Fruit fly (Drosophila melanogaster) whole organism, embryonic: Measurements from ENCODE around the gene CG14120.

ENCODE experiments used
- Adf1 ChIP-seq: fragments of 200-800 bp; sonication (Bioruptor generic); IDR thresholded peaks from 2 replicates; pipeline ENCODE4 v1.3.6; 2022; ENCODE audit warnings: missing biosample characterization, missing genetic modification characterization
- Atf6 ChIP-seq: fragments of 200-800 bp; sonication (Bioruptor generic); IDR thresholded peaks from 2 replicates; pipeline ENCODE4 v1.3.6; 2022; ENCODE audit warnings: missing biosample characterization, missing genetic modification characterization
- CG10321 ChIP-seq: fragments of 200-800 bp; sonication (Bioruptor generic); IDR thresholded peaks from 2 replicates; pipeline ENCODE4 v1.3.6; 2022; ENCODE audit warnings: missing biosample characterization, missing genetic modification characterization
- CG10366 ChIP-seq: fragments of 200-800 bp; sonication (Bioruptor generic); IDR thresholded peaks from 2 replicates; pipeline ENCODE4 v1.3.6; 2022; ENCODE audit warnings: missing biosample characterization, missing genetic modification characterization
- CG11504 ChIP-seq: fragments of 200-800 bp; sonication (Bioruptor generic); optimal IDR thresholded peaks from 3 replicates; lab custom pipeline; 2019; ENCODE audit warnings: missing biosample characterization, mild to moderate bottlenecking, missing genetic modification characterization, moderate library complexity
- CG12299 ChIP-seq: fragments of 200-800 bp; sonication (Bioruptor generic); optimal IDR thresholded peaks from 2 replicates; lab custom pipeline; 2018; ENCODE audit warnings: missing biosample characterization, mild to moderate bottlenecking, missing genetic modification characterization
- CG12659 ChIP-seq: fragments of 200-800 bp; sonication (Bioruptor generic); optimal IDR thresholded peaks from 3 replicates; lab custom pipeline; 2017; ENCODE audit warnings: mild to moderate bottlenecking, missing biosample characterization, missing genetic modification reagents, missing genetic modification characterization
- CG13424 ChIP-seq: fragments of 200-800 bp; sonication (Bioruptor generic); optimal IDR thresholded peaks from 2 replicates; lab custom pipeline; 2019; ENCODE audit warnings: missing biosample characterization, mild to moderate bottlenecking, missing genetic modification characterization, moderate library complexity
- CG14965 ChIP-seq: fragments of 200-800 bp; sonication (Bioruptor generic); optimal IDR thresholded peaks from 2 replicates; lab custom pipeline; 2016; ENCODE audit warnings: missing biosample characterization, missing genetic modification characterization, borderline replicate concordance
- CG1529 ChIP-seq: fragments of 200-800 bp; sonication (Bioruptor generic); optimal IDR thresholded peaks from 3 replicates; lab custom pipeline; 2018; ENCODE audit warnings: missing biosample characterization, missing genetic modification characterization
- CG17568 ChIP-seq: fragments of 200-800 bp; sonication (Bioruptor generic); optimal IDR thresholded peaks from 2 replicates; lab custom pipeline; 2018; ENCODE audit warnings: missing biosample characterization, mild to moderate bottlenecking, missing genetic modification characterization, moderate library complexity
- CG1792 ChIP-seq: fragments of 200-800 bp; sonication (Bioruptor generic); optimal IDR thresholded peaks from 2 replicates; lab custom pipeline; 2016; ENCODE audit warnings: missing biosample characterization, missing genetic modification characterization
- CG18011 ChIP-seq: fragments of 200-800 bp; sonication (Bioruptor generic); optimal IDR thresholded peaks from 2 replicates; lab custom pipeline; 2017; ENCODE audit warnings: missing biosample characterization, missing genetic modification characterization, mild to moderate bottlenecking, moderate library complexity, missing genotype
- CG2120 ChIP-seq: fragments of 200-800 bp; sonication (Bioruptor generic); optimal IDR thresholded peaks from 3 replicates; lab custom pipeline; 2016; ENCODE audit warnings: missing biosample characterization, missing genetic modification characterization
- CG34376 ChIP-seq: fragments of 200-800 bp; sonication (Bioruptor generic); optimal IDR thresholded peaks from 2 replicates; lab custom pipeline; 2018; ENCODE audit warnings: missing biosample characterization, mild to moderate bottlenecking, missing genetic modification characterization
- CG5245 ChIP-seq: fragments of 200-800 bp; sonication (Bioruptor generic); optimal IDR thresholded peaks from 3 replicates; lab custom pipeline; 2016; ENCODE audit warnings: missing biosample characterization, missing genetic modification characterization
- CG6854 ChIP-seq: fragments of 200-800 bp; sonication (Bioruptor generic); optimal IDR thresholded peaks from 3 replicates; lab custom pipeline; 2017; ENCODE audit warnings: missing biosample characterization, mild to moderate bottlenecking, missing genetic modification characterization
- CG8359 ChIP-seq: fragments of 200-800 bp; sonication (Bioruptor generic); optimal IDR thresholded peaks from 2 replicates; lab custom pipeline; 2017; ENCODE audit warnings: missing biosample characterization, mild to moderate bottlenecking, missing genetic modification characterization, borderline replicate concordance
- CG8478 ChIP-seq: fragments of >200 bp; optimal IDR thresholded peaks from 2 replicates; lab custom pipeline; 2018
- CG9727 ChIP-seq: fragments of 200-800 bp; sonication (Bioruptor generic); optimal IDR thresholded peaks from 3 replicates; lab custom pipeline; 2017; ENCODE audit warnings: missing biosample characterization, mild to moderate bottlenecking, missing genetic modification characterization
- CTCF ChIP-seq: fragments of 200-800 bp; sonication (Bioruptor generic); optimal IDR thresholded peaks from 2 replicates; lab custom pipeline; 2017; ENCODE audit warnings: missing biosample characterization, mild to moderate bottlenecking, missing genetic modification characterization, moderate library complexity
- Ets65A ChIP-seq: fragments of 200-800 bp; sonication (Bioruptor generic); peaks from one replicate; lab custom pipeline; 2016; ENCODE audit warnings: missing biosample characterization, missing genetic modification characterization
- GATAe ChIP-seq: fragments of 200-800 bp; sonication (Bioruptor generic); conservative IDR thresholded peaks from 2 replicates; pipeline ENCODE4 v1.3.6; 2022; ENCODE audit warnings: missing biosample characterization, missing genetic modification characterization
- HLHmδ ChIP-seq: fragments of 200-800 bp; sonication (Bioruptor generic); optimal IDR thresholded peaks from 2 replicates; lab custom pipeline; 2018; ENCODE audit warnings: missing biosample characterization, mild to moderate bottlenecking, missing genetic modification characterization, moderate library complexity
- Hand ChIP-seq: fragments of 200-800 bp; sonication (Bioruptor generic); optimal IDR thresholded peaks from 2 replicates; lab custom pipeline; 2017; ENCODE audit warnings: mild to moderate bottlenecking, missing biosample characterization, missing genetic modification reagents, missing genetic modification characterization
- Hmr ChIP-seq: fragments of 200-800 bp; sonication (Bioruptor generic); optimal IDR thresholded peaks from 3 replicates; lab custom pipeline; 2017; ENCODE audit warnings: mild to moderate bottlenecking, missing biosample characterization, missing genetic modification reagents, missing genetic modification characterization
- MTF-1 ChIP-seq: fragments of 200-800 bp; sonication (Bioruptor generic); optimal IDR thresholded peaks from 2 replicates; lab custom pipeline; 2018; ENCODE audit warnings: missing biosample characterization, mild to moderate bottlenecking, missing genetic modification characterization, borderline replicate concordance
- Optix ChIP-seq: fragments of 200-800 bp; sonication (Bioruptor generic); IDR thresholded peaks from 3 replicates; pipeline ENCODE4 v1.3.6; 2022; ENCODE audit warnings: missing biosample characterization, missing genetic modification characterization
- Six4 ChIP-seq: fragments of 200-800 bp; sonication (Bioruptor generic); optimal IDR thresholded peaks from 2 replicates; lab custom pipeline; 2016; ENCODE audit warnings: missing biosample characterization, missing genetic modification characterization
- Sox102F ChIP-seq: fragments of 200-800 bp; sonication (Bioruptor generic); optimal IDR thresholded peaks from 2 replicates; lab custom pipeline; 2018; ENCODE audit warnings: missing biosample characterization, mild to moderate bottlenecking, missing genetic modification characterization, moderate library complexity
- Usf ChIP-seq: fragments of 200-800 bp; sonication (Bioruptor generic); optimal IDR thresholded peaks from 2 replicates; lab custom pipeline; 2017; ENCODE audit warnings: missing genotype, missing biosample characterization, missing genetic modification characterization
- Xrp1 ChIP-seq: fragments of 200-800 bp; sonication (Bioruptor generic); IDR thresholded peaks from 2 replicates; pipeline ENCODE4 v1.3.6; 2022; ENCODE audit warnings: missing biosample characterization, missing genetic modification characterization
- abd-A ChIP-seq: fragments of 200-800 bp; sonication (Bioruptor generic); optimal IDR thresholded peaks from 3 replicates; lab custom pipeline; 2019; ENCODE audit warnings: missing biosample characterization, mild to moderate bottlenecking, missing genetic modification characterization, moderate library complexity
- caup ChIP-seq: fragments of 200-800 bp; sonication (Bioruptor generic); optimal IDR thresholded peaks from 3 replicates; lab custom pipeline; 2017; ENCODE audit warnings: missing biosample characterization, mild to moderate bottlenecking, missing genetic modification characterization, moderate library complexity; ENCODE audit not compliant: severe bottlenecking
- cwo ChIP-seq: fragments of 200-800 bp; sonication (Bioruptor generic); optimal IDR thresholded peaks from 3 replicates; lab custom pipeline; 2017; ENCODE audit warnings: missing biosample characterization, missing genetic modification characterization, mild to moderate bottlenecking, moderate library complexity, missing genetic modification reagents
- dysf ChIP-seq: fragments of 200-800 bp; sonication (Bioruptor generic); IDR thresholded peaks from 3 replicates; pipeline ENCODE4 v1.3.6; 2022; ENCODE audit warnings: missing biosample characterization, missing genetic modification characterization
- esg ChIP-seq: fragments of 200-800 bp; sonication (Bioruptor generic); conservative IDR thresholded peaks from 2 replicates; pipeline ENCODE4 v1.3.6; 2022; ENCODE audit warnings: missing biosample characterization, missing genetic modification characterization
- her ChIP-seq: fragments of 200-800 bp; sonication (Bioruptor generic); optimal IDR thresholded peaks from 2 replicates; lab custom pipeline; 2016; ENCODE audit warnings: missing biosample characterization, missing genetic modification characterization
- hth ChIP-seq: fragments of >200 bp; optimal IDR thresholded peaks from 2 replicates; lab custom pipeline; 2017; ENCODE audit warnings: inconsistent platforms
- lilli ChIP-seq: fragments of 200-800 bp; sonication (Bioruptor generic); optimal IDR thresholded peaks from 3 replicates; lab custom pipeline; 2016; ENCODE audit warnings: missing biosample characterization, missing genetic modification characterization
- nom ChIP-seq: fragments of 200-800 bp; sonication (Bioruptor generic); optimal IDR thresholded peaks from 2 replicates; lab custom pipeline; 2017; ENCODE audit warnings: missing biosample characterization, missing genetic modification characterization, mild to moderate bottlenecking, moderate library complexity, missing genetic modification reagents
- odd ChIP-seq: fragments of 200-800 bp; sonication (Bioruptor generic); optimal IDR thresholded peaks from 2 replicates; lab custom pipeline; 2017; ENCODE audit warnings: missing biosample characterization, mild to moderate bottlenecking, missing genetic modification characterization
- prd ChIP-seq, 3 experiments: fragments of >200 bp in 2 of 3; fragments of 200-800 bp in 1 of 3; sonication (Bioruptor generic) in 1 of 3; optimal IDR thresholded peaks in 2 of 3; IDR thresholded peaks in 1 of 3; 2 replicates in 2 of 3; 3 replicates in 1 of 3; pipeline versions ENCODE4 v1.3.6 to Lab custom; 2017 to 2022; ENCODE audit warnings: missing biosample characterization in 1 of 3, missing genetic modification characterization in 1 of 3
- run ChIP-seq: fragments of 200-800 bp; sonication (Bioruptor generic); optimal IDR thresholded peaks from 3 replicates; lab custom pipeline; 2018; ENCODE audit warnings: missing biosample characterization, mild to moderate bottlenecking, missing genetic modification characterization
- scrt ChIP-seq: fragments of 200-800 bp; sonication (Bioruptor generic); optimal IDR thresholded peaks from 2 replicates; lab custom pipeline; 2018; ENCODE audit warnings: missing biosample characterization, mild to moderate bottlenecking, missing genetic modification characterization, moderate library complexity
- sens ChIP-seq: fragments of 200-800 bp; sonication (Bioruptor generic); peaks from one replicate; lab custom pipeline; 2016; ENCODE audit warnings: missing biosample characterization, missing genetic modification characterization
- sisA ChIP-seq: fragments of 200-800 bp; sonication (Bioruptor generic); IDR thresholded peaks from 2 replicates; pipeline ENCODE4 v1.3.6; 2022; ENCODE audit warnings: missing biosample characterization, missing genetic modification characterization
- sob ChIP-seq: fragments of 200-800 bp; sonication (Bioruptor generic); IDR thresholded peaks from 2 replicates; pipeline ENCODE4 v1.3.6; 2022; ENCODE audit warnings: missing biosample characterization, missing genetic modification characterization
- sug ChIP-seq: fragments of 200-800 bp; optimal IDR thresholded peaks from 2 replicates; lab custom pipeline; 2019; ENCODE audit warnings: missing biosample characterization, mild to moderate bottlenecking, missing genetic modification characterization, moderate library complexity
- tgo ChIP-seq: fragments of 200-800 bp; sonication (Bioruptor generic); IDR thresholded peaks from 3 replicates; pipeline ENCODE4 v1.3.6; 2022; ENCODE audit warnings: missing biosample characterization, missing genetic modification characterization

Gene CG14120

dm6 chr3L:12874211-12874610, 10.6 kb upstream of the CG14120 start (continued):
- TF ChIP-seq CG12659 (GFP tag; lab: Kevin White, UChicago) (peak; percentile 8), sens (peak; percentile 39), Hmr (GFP tag; lab: Kevin White, UChicago) (peak; percentile 56), caup (GFP tag; lab: Kevin White, UChicago) (peak; percentile 33), scrt (GFP tag; lab: Kevin White, UChicago) (peak; percentile 31), esg (GFP tag; lab: Robert Waterston, UW) (peak; percentile 30; the same call in 1 of the 2 replicates), Xrp1 (GFP tag; lab: Robert Waterston, UW) (no peak), CG2120 (peak; percentile 69), tgo (peak; percentile 48; the same call in 2 of the 3 replicates), her (GFP tag; lab: Kevin White, UChicago) (no peak), Usf (GFP tag; lab: Kevin White, UChicago) (no peak), Hand (GFP tag; lab: Kevin White, UChicago) (peak; percentile 26), CG11504 (tag; lab: Kevin White, UChicago) (no peak), Sox102F (GFP tag; lab: Kevin White, UChicago) (peak; percentile 11), CG6854 (GFP tag; lab: Kevin White, UChicago) (peak; percentile 17), sug (tag; lab: Kevin White, UChicago) (no peak), nom (GFP tag; lab: Kevin White, UChicago) (no peak), CG9727 (GFP tag; lab: Kevin White, UChicago) (peak; percentile 7), Ets65A (GFP tag; lab: Kevin White, UChicago) (peak; percentile 93), odd (GFP tag; lab: Kevin White, UChicago) (no peak), CG14965 (GFP tag; lab: Kevin White, UChicago) (no peak), CG8478 (no peak), sisA (0 out of 2 replicates have a peak, but pooled peaks have one; percentile 14), lilli (GFP tag; lab: Kevin White, UChicago) (peak; percentile 20), prd (optimal IDR thresholded peaks at IDR 0.05; lab: Kevin White, UChicago) (no peak), prd (GFP tag; IDR thresholded peaks at IDR 0.05; lab: Robert Waterston, UW) (0 out of 3 replicates have a peak, but pooled peaks have one; percentile 12), hth (no peak), abd-A (tag; lab: Kevin White, UChicago) (peak; percentile 34), sob (GFP tag; lab: Robert Waterston, UW) (peak; percentile 22; the same call in 1 of the 2 replicates), dysf (GFP tag; lab: Robert Waterston, UW) (peak; percentile 20; the same call in 1 of the 3 replicates)

dm6 chr3L:12889353-12889820, 4.5 kb downstream of the CG14120 start, which contains the start of gene CG43894:
Gene CG43894 (plus strand): TSS chr3L:12889770.
- TF ChIP-seq CG34376 (GFP tag; lab: Kevin White, UChicago): peak; percentile 80
- TF ChIP-seq CG1529: no peak
- TF ChIP-seq GATAe (GFP tag; lab: Robert Waterston, UW): peak; percentile 83
- TF ChIP-seq CG5245 (GFP tag; lab: Kevin White, UChicago): no peak
- no peak for TF ChIP-seq CG10321 (GFP tag; lab: Robert Waterston, UW)
- peak; percentile 13 for TF ChIP-seq run (tag; lab: Kevin White, UChicago)
- TF ChIP-seq CG1792 (GFP tag; lab: Kevin White, UChicago): no peak
- TF ChIP-seq CG6854 (GFP tag; lab: Kevin White, UChicago): peak; percentile 6
- no peak for TF ChIP-seq Adf1 (GFP tag; lab: Robert Waterston, UW)
- TF ChIP-seq Optix (GFP tag; lab: Robert Waterston, UW): no peak
- no peak for TF ChIP-seq CG12299 (tag; lab: Kevin White, UChicago)
- no peak for TF ChIP-seq CG17568 (GFP tag; lab: Kevin White, UChicago)
- TF ChIP-seq CG18011: no peak
- peak; percentile 16 for TF ChIP-seq odd (GFP tag; lab: Kevin White, UChicago)
- no peak for TF ChIP-seq CTCF (GFP tag; lab: Kevin White, UChicago)
- no peak for TF ChIP-seq CG8359 (GFP tag; lab: Kevin White, UChicago)
- peak; percentile 33 for TF ChIP-seq caup (GFP tag; lab: Kevin White, UChicago)
- no peak for TF ChIP-seq CG10366 (GFP tag; lab: Robert Waterston, UW)
- TF ChIP-seq MTF-1 (GFP tag; lab: Kevin White, UChicago): peak; percentile 21
- no peak for TF ChIP-seq CG13424 (tag; lab: Kevin White, UChicago)
- TF ChIP-seq Atf6 (GFP tag; lab: Robert Waterston, UW): no peak
- peak; percentile 99 for TF ChIP-seq cwo (GFP tag; lab: Kevin White, UChicago)
- no peak for TF ChIP-seq Six4 (GFP tag; lab: Kevin White, UChicago)
- TF ChIP-seq HLHmδ (GFP tag; lab: Kevin White, UChicago): no peak
